Worm (Caenorhabditis elegans): ENCODE measurements around the gene C13A2.6.

Gene C13A2.6

ce11 chrV:7223941-7224340, 45.6 kb upstream of the C13A2.6 start, which contains the start of gene C13F10.1 (continued):
- no peak for TF ChIP-seq hlh-8 (tag; optimal IDR thresholded peaks at IDR 0.05)
- TF ChIP-seq elt-4 (tag; optimal IDR thresholded peaks at IDR 0.05): no peak
- no peak for TF ChIP-seq nhr-232 (tag; optimal IDR thresholded peaks at IDR 0.05)
- TF ChIP-seq unc-42 (tag; optimal IDR thresholded peaks at IDR 0.05): peak; percentile 46
- TF ChIP-seq ceh-19 (GFP tag; optimal IDR thresholded peaks at IDR 0.05): no peak
- TF ChIP-seq tbx-2 (tag; optimal IDR thresholded peaks at IDR 0.05): no peak
- peak; percentile 22 for TF ChIP-seq nfya-1 (tag; optimal IDR thresholded peaks at IDR 0.05)
- no peak for TF ChIP-seq F13H6.1 (tag; optimal IDR thresholded peaks at IDR 0.05)
- no peak for TF ChIP-seq ceh-6 (GFP tag; optimal IDR thresholded peaks at IDR 0.05)
- no peak for TF ChIP-seq mec-3 (tag; optimal IDR thresholded peaks at IDR 0.05; ENCODE audit: borderline replicate concordance)
- no peak for TF ChIP-seq hlh-30 (tag; optimal IDR thresholded peaks at IDR 0.05; ENCODE audit: insufficient read depth)
- no peak for TF ChIP-seq ceh-18 (tag; optimal IDR thresholded peaks at IDR 0.05)
- TF ChIP-seq ceh-31 (tag; optimal IDR thresholded peaks at IDR 0.05): peak; percentile 16
- TF ChIP-seq unc-3 (GFP tag; conservative IDR thresholded peaks at IDR 0.05): no peak
- TF ChIP-seq unc-3 (tag; optimal IDR thresholded peaks at IDR 0.05): no peak
- peak; percentile 26 for TF ChIP-seq ceh-34 (tag; optimal IDR thresholded peaks at IDR 0.05)

- TF ChIP-seq ceh-31 (tag; optimal IDR thresholded peaks at IDR 0.05) (no peak), pha-2 (tag; optimal IDR thresholded peaks at IDR 0.05) (no peak), pqm-1 (tag; optimal IDR thresholded peaks at IDR 0.05) (no peak)
Observed at ce11 chrV:7224353-7224752, 45.1 kb upstream of the C13A2.6 start.

ce11 chrV:7224947-7225346, 44.6 kb upstream of the C13A2.6 start, which contains the start of gene fkb-3:
Gene fkb-3, plus strand, starts transcription at chrV:7225223.
- no peak for TF ChIP-seq npax-4 (tag; optimal IDR thresholded peaks at IDR 0.05)
- TF ChIP-seq fkh-10 (GFP tag; optimal IDR thresholded peaks at IDR 0.05): no peak
- no peak for TF ChIP-seq T23F11.4 (GFP tag; optimal IDR thresholded peaks at IDR 0.05)
- no peak for TF ChIP-seq eyg-1 (tag; optimal IDR thresholded peaks at IDR 0.05)
- no peak for TF ChIP-seq Y22D7AL.16 (tag; optimal IDR thresholded peaks at IDR 0.05)
- TF ChIP-seq ahr-1 (tag; optimal IDR thresholded peaks at IDR 0.05): no peak
- no peak for TF ChIP-seq pros-1 (tag; optimal IDR thresholded peaks at IDR 0.05)
- TF ChIP-seq ceh-6 (GFP tag; optimal IDR thresholded peaks at IDR 0.05): no peak
- TF ChIP-seq ets-4 (tag; optimal IDR thresholded peaks at IDR 0.05): no peak
- no peak for TF ChIP-seq hlh-8 (tag; optimal IDR thresholded peaks at IDR 0.05)
- no peak for TF ChIP-seq ceh-30 (tag; optimal IDR thresholded peaks at IDR 0.05)

- TF ChIP-seq hlh-6 (tag; optimal IDR thresholded peaks at IDR 0.05) (no peak), ama-1 (optimal IDR thresholded peaks at IDR 0.05) (peak; percentile 63), unc-3 (GFP tag; conservative IDR thresholded peaks at IDR 0.05) (no peak), unc-3 (tag; optimal IDR thresholded peaks at IDR 0.05) (no peak), ceh-19 (GFP tag; optimal IDR thresholded peaks at IDR 0.05) (no peak), ceh-18 (tag; optimal IDR thresholded peaks at IDR 0.05) (no peak)
Observed at ce11 chrV:7225894-7226293, 43.6 kb upstream of the C13A2.6 start.

- TF ChIP-seq ceh-34 (tag; optimal IDR thresholded peaks at IDR 0.05): peak; percentile 84
- TF ChIP-seq F13H6.1 (tag; optimal IDR thresholded peaks at IDR 0.05): peak; percentile 44
- TF ChIP-seq rnt-1 (tag; optimal IDR thresholded peaks at IDR 0.05): peak; percentile 58
- peak; percentile 4 for TF ChIP-seq unc-42 (tag; optimal IDR thresholded peaks at IDR 0.05)
- TF ChIP-seq hlh-6 (tag; optimal IDR thresholded peaks at IDR 0.05): peak; percentile 36
- TF ChIP-seq dve-1 (tag; optimal IDR thresholded peaks at IDR 0.05): no peak
- TF ChIP-seq K09A11.1 (tag; optimal IDR thresholded peaks at IDR 0.05; ENCODE audit: insufficient read depth): peak; percentile 93
- TF ChIP-seq unc-3 (GFP tag; conservative IDR thresholded peaks at IDR 0.05): peak; percentile 86
- peak; percentile 86 for TF ChIP-seq unc-3 (tag; optimal IDR thresholded peaks at IDR 0.05)
- peak; percentile 85 for TF ChIP-seq pha-2 (tag; optimal IDR thresholded peaks at IDR 0.05)
- peak; percentile 86 for TF ChIP-seq sox-4 (tag; optimal IDR thresholded peaks at IDR 0.05)
- peak; percentile 91 for TF ChIP-seq pat-9 (tag; optimal IDR thresholded peaks at IDR 0.05)
- peak; percentile 74 for TF ChIP-seq ceh-48 (tag; optimal IDR thresholded peaks at IDR 0.05)
- peak; percentile 55; the same call in 1 of the 2 replicates for TF ChIP-seq ceh-45 (GFP tag; IDR thresholded peaks at IDR 0.05)
- peak; percentile 80 for TF ChIP-seq unc-86 (tag; optimal IDR thresholded peaks at IDR 0.05)
- TF ChIP-seq ttx-3 (tag; optimal IDR thresholded peaks at IDR 0.05): peak; percentile 86
- peak; percentile 74 for TF ChIP-seq lin-11 (tag; optimal IDR thresholded peaks at IDR 0.05)
- no peak for TF ChIP-seq pax-1 (tag; optimal IDR thresholded peaks at IDR 0.05)
- TF ChIP-seq fax-1 (tag; optimal IDR thresholded peaks at IDR 0.05): peak; percentile 78
- peak; percentile 95 for TF ChIP-seq ceh-14 (tag; optimal IDR thresholded peaks at IDR 0.05)
- TF ChIP-seq ztf-16 (tag; optimal IDR thresholded peaks at IDR 0.05): peak; percentile 87
- TF ChIP-seq K02D7.2 (tag; optimal IDR thresholded peaks at IDR 0.05): peak; percentile 82
- peak; percentile 41 for TF ChIP-seq hlh-13 (GFP tag; optimal IDR thresholded peaks at IDR 0.05)
- TF ChIP-seq hlh-8 (tag; optimal IDR thresholded peaks at IDR 0.05): peak; percentile 65
- TF ChIP-seq ceh-18 (tag; optimal IDR thresholded peaks at IDR 0.05): no peak
Observed at ce11 chrV:7230847-7231246, 38.7 kb upstream of the C13A2.6 start, which contains the start of the genes gei-6 and krr-1. Gene gei-6, minus strand, starts transcription at chrV:7230848. Gene krr-1, plus strand, starts transcription at chrV:7231190.

Measured in whole organism, late embryonic.